Worm (Caenorhabditis elegans) whole organism, mixed stage, embryonic: Measurements from ENCODE around the gene msp-76.
A peak's percentile ranks its signal among the peaks of the same experiment; 100 is the strongest.

Source experiments
- M03D4.4 ChIP-seq: sonication (generic microtip); optimal IDR thresholded peaks from 2 replicates; lab custom pipeline; 2017; ENCODE audit warnings: mild to moderate bottlenecking, missing genetic modification characterization, missing compliant biosample characterization
- bed-3 ChIP-seq: fragments of 200-800 bp; sonication (Bioruptor generic); optimal IDR thresholded peaks from 3 replicates; lab custom pipeline; 2018; ENCODE audit warnings: mild to moderate bottlenecking, missing genetic modification characterization, moderate library complexity, missing compliant biosample characterization
- blmp-1 ChIP-seq: fragments of 150-350 bp; optimal IDR thresholded peaks from 2 replicates; lab custom pipeline; 2014; ENCODE audit warnings: missing biosample characterization, missing genetic modification characterization
- ceh-39 ChIP-seq: fragments of 150-350 bp; optimal IDR thresholded peaks from 2 replicates; lab custom pipeline; 2014; ENCODE audit warnings: missing biosample characterization, missing genetic modification characterization
- ceh-43 ChIP-seq: fragments of 200-800 bp; sonication (Bioruptor generic); optimal IDR thresholded peaks from 2 replicates; lab custom pipeline; 2018; ENCODE audit warnings: mild to moderate bottlenecking, missing genetic modification characterization, moderate library complexity, missing compliant biosample characterization
- ceh-83 ChIP-seq: fragments of 200-800 bp; sonication (Bioruptor generic); optimal IDR thresholded peaks from 2 replicates; lab custom pipeline; 2018; ENCODE audit warnings: mild to moderate bottlenecking, missing genetic modification characterization, missing compliant biosample characterization
- ces-1 ChIP-seq: fragments of 150-350 bp; optimal IDR thresholded peaks from 2 replicates; lab custom pipeline; 2014; ENCODE audit warnings: missing biosample characterization, missing genetic modification reagents, missing genetic modification characterization
- cnd-1 ChIP-seq: fragments of 200-800 bp; sonication (Bioruptor generic); optimal IDR thresholded peaks from 2 replicates; lab custom pipeline; 2018; ENCODE audit warnings: mild to moderate bottlenecking, missing genetic modification characterization, missing compliant biosample characterization
- drap-1 ChIP-seq: fragments of 200-800 bp; sonication (Bioruptor generic); optimal IDR thresholded peaks from 3 replicates; lab custom pipeline; 2018; ENCODE audit warnings: mild to moderate bottlenecking, missing genetic modification characterization, missing compliant biosample characterization
- elt-1 ChIP-seq: sonication (generic microtip); optimal IDR thresholded peaks from 2 replicates; lab custom pipeline; 2017; ENCODE audit warnings: missing genetic modification characterization, mild to moderate bottlenecking, missing compliant biosample characterization, antibody characterized with exemption, moderate library complexity, borderline replicate concordance; ENCODE audit not compliant: insufficient read depth
- flh-1 ChIP-seq: fragments of 200-800 bp; sonication (Bioruptor generic); optimal IDR thresholded peaks from 2 replicates; lab custom pipeline; 2018; ENCODE audit warnings: mild to moderate bottlenecking, missing genetic modification characterization, moderate library complexity, missing compliant biosample characterization
- ham-2 ChIP-seq: fragments of 200-800 bp; sonication (Bioruptor generic); optimal IDR thresholded peaks from 2 replicates; lab custom pipeline; 2018; ENCODE audit warnings: mild to moderate bottlenecking, missing genetic modification characterization, missing compliant biosample characterization
- hlh-1 ChIP-seq: fragments of 150-350 bp; optimal IDR thresholded peaks from 2 replicates; lab custom pipeline; 2014; ENCODE audit warnings: missing biosample characterization, missing genetic modification reagents, missing genetic modification characterization
- lin-13 ChIP-seq: fragments of 150-350 bp; optimal IDR thresholded peaks from 2 replicates; lab custom pipeline; 2014; ENCODE audit warnings: missing biosample characterization, missing genetic modification characterization
- mab-5 ChIP-seq: fragments of 150-350 bp; optimal IDR thresholded peaks from 2 replicates; lab custom pipeline; 2014; ENCODE audit warnings: missing biosample characterization, missing genetic modification characterization
- mep-1 ChIP-seq: fragments of 150-350 bp; optimal IDR thresholded peaks from 2 replicates; lab custom pipeline; 2017; ENCODE audit warnings: missing biosample characterization, missing genetic modification reagents, missing genetic modification characterization, inconsistent platforms
- mls-2 ChIP-seq: sonication (generic microtip); optimal IDR thresholded peaks from 2 replicates; lab custom pipeline; 2016; ENCODE audit warnings: mild to moderate bottlenecking, missing genetic modification characterization, moderate library complexity, missing compliant biosample characterization
- nhr-12 ChIP-seq: fragments of 150-350 bp; optimal IDR thresholded peaks from 2 replicates; lab custom pipeline; 2014; ENCODE audit warnings: missing biosample characterization, missing genetic modification characterization
- nhr-2 ChIP-seq: fragments of 150-350 bp; optimal IDR thresholded peaks from 2 replicates; lab custom pipeline; 2014; ENCODE audit warnings: missing biosample characterization, missing genetic modification characterization
- nhr-237 ChIP-seq: fragments of 150-350 bp; optimal IDR thresholded peaks from 2 replicates; lab custom pipeline; 2014; ENCODE audit warnings: missing biosample characterization, missing genetic modification characterization
- nhr-28 ChIP-seq: fragments of 150-350 bp; optimal IDR thresholded peaks from 2 replicates; lab custom pipeline; 2014; ENCODE audit warnings: missing biosample characterization, missing genetic modification characterization
- nhr-76 ChIP-seq: sonication (generic microtip); optimal IDR thresholded peaks from 2 replicates; lab custom pipeline; 2017; ENCODE audit warnings: missing biosample characterization, missing genetic modification characterization
- pha-4 ChIP-seq: fragments of 150-350 bp; optimal IDR thresholded peaks from 2 replicates; lab custom pipeline; 2018; ENCODE audit warnings: missing biosample characterization, missing genetic modification reagents, missing genetic modification characterization
- sem-2 ChIP-seq: fragments of 200-800 bp; sonication (Bioruptor generic); optimal IDR thresholded peaks from 2 replicates; lab custom pipeline; 2018; ENCODE audit warnings: mild to moderate bottlenecking, missing genetic modification characterization, missing compliant biosample characterization
- snpc-4 ChIP-seq: fragments of 150-350 bp; optimal IDR thresholded peaks from 2 replicates; lab custom pipeline; 2014; ENCODE audit warnings: missing biosample characterization, missing genetic modification characterization
- sptf-1 ChIP-seq: sonication (generic microtip); optimal IDR thresholded peaks from 2 replicates; lab custom pipeline; 2017; ENCODE audit warnings: mild to moderate bottlenecking, missing genetic modification characterization, moderate library complexity, missing compliant biosample characterization
- tbx-8 ChIP-seq: fragments of 200-800 bp; sonication (Bioruptor generic); optimal IDR thresholded peaks from 2 replicates; lab custom pipeline; 2018; ENCODE audit warnings: mild to moderate bottlenecking, missing genetic modification characterization, moderate library complexity, missing compliant biosample characterization
- unc-120 ChIP-seq: sonication (generic microtip); optimal IDR thresholded peaks from 2 replicates; lab custom pipeline; 2017; ENCODE audit warnings: missing genetic modification characterization, missing compliant biosample characterization; ENCODE audit not compliant: poor library complexity, severe bottlenecking
- unc-39 ChIP-seq: fragments of 150-350 bp; optimal IDR thresholded peaks from 2 replicates; lab custom pipeline; 2014; ENCODE audit warnings: missing biosample characterization, missing genetic modification characterization
- unc-62 ChIP-seq: fragments of 150-350 bp; optimal IDR thresholded peaks from 2 replicates; lab custom pipeline; 2014; ENCODE audit warnings: missing biosample characterization, missing genetic modification reagents, missing genetic modification characterization
- zip-8 ChIP-seq: fragments of 150-350 bp; optimal IDR thresholded peaks from 2 replicates; lab custom pipeline; 2014; ENCODE audit warnings: missing biosample characterization, missing genetic modification characterization
- ztf-11 ChIP-seq: fragments of 150-350 bp; optimal IDR thresholded peaks from 2 replicates; lab custom pipeline; 2014; ENCODE audit warnings: missing biosample characterization, missing genetic modification characterization

The msp-76 gene

ce11 chrIV:9673683-9674336 lies 15.0 kb upstream of the msp-76 start:
- TF ChIP-seq cnd-1 (no peak), bed-3 (no peak), ceh-39 (no peak), nhr-2 (tag; lab: Kevin White, UChicago) (no peak), nhr-76 (tag; lab: Kevin White, UChicago) (no peak), nhr-28 (no peak), tbx-8 (GFP tag; lab: Kevin White, UChicago) (no peak), elt-1 (no peak), snpc-4 (tag; lab: Kevin White, UChicago) (no peak), nhr-12 (no peak), flh-1 (GFP tag; lab: Kevin White, UChicago) (no peak), sem-2 (no peak), unc-62 (GFP tag; lab: Kevin White, UChicago) (no peak), zip-8 (tag; lab: Kevin White, UChicago) (no peak), M03D4.4 (tag; lab: Kevin White, UChicago) (no peak), hlh-1 (tag; lab: Kevin White, UChicago) (no peak), ceh-83 (GFP tag; lab: Kevin White, UChicago) (no peak), sptf-1 (tag; lab: Kevin White, UChicago) (no peak), pha-4 (no peak), unc-120 (tag; lab: Kevin White, UChicago) (no peak)

ce11 chrIV:9675572-9675971 lies 13.2 kb upstream of the msp-76 start, which contains the start of gene nhr-34:
Gene nhr-34, minus strand, starts transcription at chrIV:9675672.
- TF ChIP-seq nhr-237 (tag; lab: Kevin White, UChicago) = no peak
- no peak for TF ChIP-seq unc-120 (tag; lab: Kevin White, UChicago)
- TF ChIP-seq ces-1 = peak; percentile 27

- TF ChIP-seq mab-5 (tag; lab: Kevin White, UChicago) (no peak), cnd-1 (no peak), nhr-28 (no peak), zip-8 (tag; lab: Kevin White, UChicago) (no peak), mls-2 (tag; lab: Kevin White, UChicago) (no peak)
These were observed 12.3 kb upstream of the msp-76 start for ce11 chrIV:9676535-9676934.

- TF ChIP-seq mab-5 (tag; lab: Kevin White, UChicago) = no peak
- TF ChIP-seq unc-62 (GFP tag; lab: Kevin White, UChicago) = peak; percentile 18
- TF ChIP-seq cnd-1 = no peak
- TF ChIP-seq blmp-1 (tag; lab: Kevin White, UChicago) = peak; percentile 86
- TF ChIP-seq mep-1 = peak; percentile 15
- peak; percentile 78 for TF ChIP-seq ces-1
- no peak for TF ChIP-seq ceh-83 (GFP tag; lab: Kevin White, UChicago)
These were observed 11.4 kb upstream of the msp-76 start for ce11 chrIV:9677226-9677992.

ce11 chrIV:9678007-9678406 lies 10.8 kb upstream of the msp-76 start:
- TF ChIP-seq hlh-1 (tag; lab: Kevin White, UChicago) = no peak
- no peak for TF ChIP-seq snpc-4 (tag; lab: Kevin White, UChicago)
- TF ChIP-seq ces-1 = no peak
- no peak for TF ChIP-seq unc-120 (tag; lab: Kevin White, UChicago)
- no peak for TF ChIP-seq drap-1
- no peak for TF ChIP-seq nhr-12
- no peak for TF ChIP-seq ceh-39
- no peak for TF ChIP-seq ztf-11
- TF ChIP-seq mls-2 (tag; lab: Kevin White, UChicago) = no peak
- TF ChIP-seq nhr-2 (tag; lab: Kevin White, UChicago) = no peak
- TF ChIP-seq, all 35 proteins: peak for 0

ce11 chrIV:9679296-9679695 lies 9.5 kb upstream of the msp-76 start:
- TF ChIP-seq flh-1 (GFP tag; lab: Kevin White, UChicago) (no peak), snpc-4 (tag; lab: Kevin White, UChicago) (no peak), nhr-28 (no peak), ham-2 (no peak), pha-4 (no peak), ceh-83 (GFP tag; lab: Kevin White, UChicago) (no peak), mep-1 (no peak), lin-13 (tag; lab: Kevin White, UChicago) (no peak), nhr-76 (tag; lab: Kevin White, UChicago) (no peak), nhr-12 (no peak), unc-39 (no peak), cnd-1 (no peak), ceh-43 (GFP tag; lab: Kevin White, UChicago) (no peak)
- TF ChIP-seq, all 35 proteins: peak for 0
